Worm (Caenorhabditis elegans): ENCODE data around the gene ntc-1.

The ntc-1 gene

ce11 chrX:4890159-4890558 is 24.3 kb downstream of the ntc-1 start, which contains the start of gene T07F12.2 (continued):
- TF ChIP-seq elt-1 (tag; optimal IDR thresholded peaks at IDR 0.05) = no peak
- no peak for TF ChIP-seq fkh-2 (tag; optimal IDR thresholded peaks at IDR 0.05)
- no peak for TF ChIP-seq skn-1 (tag; optimal IDR thresholded peaks at IDR 0.05)
- no peak for TF ChIP-seq pqm-1 (tag; optimal IDR thresholded peaks at IDR 0.05)
- TF ChIP-seq lsy-12 (tag; optimal IDR thresholded peaks at IDR 0.05) = no peak
- no peak for TF ChIP-seq ZK546.5 (tag; optimal IDR thresholded peaks at IDR 0.05)
- no peak for TF ChIP-seq egl-5 (tag; optimal IDR thresholded peaks at IDR 0.05)
- no peak for TF ChIP-seq ceh-9 (tag; optimal IDR thresholded peaks at IDR 0.05)
- no peak for TF ChIP-seq ceh-28 (tag; optimal IDR thresholded peaks at IDR 0.05)
- peak; percentile 20 for TF ChIP-seq ama-1 (optimal IDR thresholded peaks at IDR 0.05)
- no peak for TF ChIP-seq ceh-16 (tag; optimal IDR thresholded peaks at IDR 0.05)
- no peak for TF ChIP-seq nhr-76 (tag; optimal IDR thresholded peaks at IDR 0.05)
- TF ChIP-seq sea-2 (GFP tag; optimal IDR thresholded peaks at IDR 0.05) = no peak
- peak; percentile 17 for TF ChIP-seq elt-2 (tag; optimal IDR thresholded peaks at IDR 0.05)
- peak; percentile 65 for TF ChIP-seq hmg-11 (tag; optimal IDR thresholded peaks at IDR 0.05)
- no peak for TF ChIP-seq ztf-11 (tag; optimal IDR thresholded peaks at IDR 0.05)
- no peak for TF ChIP-seq nhr-23 (tag; optimal IDR thresholded peaks at IDR 0.05)
- TF ChIP-seq mml-1 (tag; optimal IDR thresholded peaks at IDR 0.05) = no peak
- TF ChIP-seq zag-1 (tag; optimal IDR thresholded peaks at IDR 0.05) = no peak
- no peak for TF ChIP-seq jun-1 (tag; optimal IDR thresholded peaks at IDR 0.05)
- no peak for TF ChIP-seq unc-62 (GFP tag; optimal IDR thresholded peaks at IDR 0.05)
- TF ChIP-seq nhr-77 (tag; optimal IDR thresholded peaks at IDR 0.05) = no peak

ce11 chrX:4893623-4894105 is 27.8 kb downstream of the ntc-1 start, which contains the start of gene T07F12.1:
Gene T07F12.1, plus strand, starts transcription at chrX:4894055.
- TF ChIP-seq unc-39 (tag; optimal IDR thresholded peaks at IDR 0.05) = no peak
- TF ChIP-seq skn-1 (tag; optimal IDR thresholded peaks at IDR 0.05) = no peak
- TF ChIP-seq lin-15B (tag; optimal IDR thresholded peaks at IDR 0.05) = no peak
- TF ChIP-seq nhr-25 (tag; optimal IDR thresholded peaks at IDR 0.05) = peak; percentile 41
- no peak for TF ChIP-seq egl-27 (tag; optimal IDR thresholded peaks at IDR 0.05)
- TF ChIP-seq nfya-1 (tag; optimal IDR thresholded peaks at IDR 0.05; ENCODE audit: insufficient read depth) = no peak
- TF ChIP-seq elt-2 (tag; optimal IDR thresholded peaks at IDR 0.05) = peak; percentile 20
- TF ChIP-seq jun-1 (tag; optimal IDR thresholded peaks at IDR 0.05) = no peak
- TF ChIP-seq nhr-23 (tag; optimal IDR thresholded peaks at IDR 0.05) = peak; percentile 43
- TF ChIP-seq ceh-28 (tag; optimal IDR thresholded peaks at IDR 0.05) = peak; percentile 33
- TF ChIP-seq nhr-12 (tag; optimal IDR thresholded peaks at IDR 0.05) = no peak
- peak; percentile 33 for TF ChIP-seq pha-4 (tag; optimal IDR thresholded peaks at IDR 0.05)

ce11 chrX:4895223-4895622 is 29.3 kb downstream of the ntc-1 start:
- TF ChIP-seq pqm-1 (tag; optimal IDR thresholded peaks at IDR 0.05) (no peak), lsy-12 (tag; optimal IDR thresholded peaks at IDR 0.05) (no peak), nhr-12 (tag; optimal IDR thresholded peaks at IDR 0.05) (no peak), lin-15B (tag; optimal IDR thresholded peaks at IDR 0.05) (no peak), daf-12 (tag; optimal IDR thresholded peaks at IDR 0.05) (no peak), ceh-9 (tag; optimal IDR thresholded peaks at IDR 0.05) (no peak), nhr-76 (tag; optimal IDR thresholded peaks at IDR 0.05) (no peak), ceh-28 (tag; optimal IDR thresholded peaks at IDR 0.05) (no peak), sea-2 (GFP tag; optimal IDR thresholded peaks at IDR 0.05) (no peak), hmg-11 (tag; optimal IDR thresholded peaks at IDR 0.05) (no peak), zag-1 (tag; optimal IDR thresholded peaks at IDR 0.05) (no peak), ceh-82 (tag; optimal IDR thresholded peaks at IDR 0.05) (no peak), elt-1 (tag; optimal IDR thresholded peaks at IDR 0.05) (no peak), eor-1 (tag; optimal IDR thresholded peaks at IDR 0.05) (no peak), unc-39 (tag; optimal IDR thresholded peaks at IDR 0.05) (no peak), R02D3.7 (tag; optimal IDR thresholded peaks at IDR 0.05) (no peak), jun-1 (tag; optimal IDR thresholded peaks at IDR 0.05) (no peak), fkh-10 (GFP tag; optimal IDR thresholded peaks at IDR 0.05) (no peak), egl-5 (tag; optimal IDR thresholded peaks at IDR 0.05) (no peak), elt-3 (tag; optimal IDR thresholded peaks at IDR 0.05) (no peak)

- TF ChIP-seq nfya-1 (tag; optimal IDR thresholded peaks at IDR 0.05; ENCODE audit: insufficient read depth) (peak; percentile 38), pha-4 (tag; optimal IDR thresholded peaks at IDR 0.05) (peak; percentile 54), fkh-10 (GFP tag; optimal IDR thresholded peaks at IDR 0.05) (no peak), hmg-11 (tag; optimal IDR thresholded peaks at IDR 0.05) (peak; percentile 44), ztf-11 (tag; optimal IDR thresholded peaks at IDR 0.05) (no peak), elt-2 (tag; optimal IDR thresholded peaks at IDR 0.05) (peak; percentile 52)
Measured at ce11 chrX:4899623-4900022, 33.7 kb downstream of the ntc-1 start.
